Fruit fly (Drosophila melanogaster): ENCODE results near the gene CG18234.

Gene CG18234

DNA sequence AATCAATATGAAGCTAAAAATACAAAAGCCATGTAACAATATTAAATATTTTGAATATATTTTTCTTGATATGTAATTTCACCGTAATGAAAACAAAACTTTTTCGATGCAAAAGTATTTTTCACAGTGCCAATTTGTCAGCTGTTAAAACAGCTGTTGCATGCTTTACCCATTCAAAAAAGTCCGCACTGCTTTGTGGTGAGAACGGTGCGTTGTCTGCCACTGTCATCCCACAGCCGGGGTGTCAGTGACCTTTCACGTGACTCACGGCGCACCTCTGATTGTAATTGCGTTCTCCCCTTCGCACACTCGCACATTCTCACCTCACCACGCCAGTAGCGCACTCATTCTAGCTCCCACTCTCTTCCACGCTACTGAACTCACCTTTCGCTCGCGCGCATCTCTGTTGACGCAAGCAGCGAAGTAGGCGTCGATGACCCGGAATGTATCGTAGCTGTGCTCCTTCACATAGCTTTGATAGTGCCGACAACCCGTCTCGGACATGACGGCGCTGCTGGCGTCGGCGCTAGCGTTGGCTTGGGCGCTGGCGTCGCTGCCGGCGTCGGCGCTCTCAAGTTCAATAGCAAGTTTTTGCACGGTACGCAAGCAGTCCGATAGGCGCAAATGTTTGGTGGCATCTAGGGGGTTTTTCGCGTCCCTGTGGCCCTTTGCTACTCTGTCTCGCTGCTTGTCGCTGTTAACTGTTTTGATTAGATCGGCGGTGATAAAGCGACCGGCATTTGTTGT is 17.9 kb downstream of the CG18234 start (continued):
- no peak for TF ChIP-seq Vsx2 (GFP tag; optimal IDR thresholded peaks at IDR 0.05; ENCODE audit: partially characterized antibody)
- no peak for TF ChIP-seq usp (GFP tag; optimal IDR thresholded peaks at IDR 0.05)
- no peak for TF ChIP-seq pan (optimal IDR thresholded peaks at IDR 0.05)
- peak; percentile 53 for TF ChIP-seq woc (GFP tag; optimal IDR thresholded peaks at IDR 0.05)
- no peak for TF ChIP-seq CG32264 (GFP tag; optimal IDR thresholded peaks at IDR 0.05)
- TF ChIP-seq CrebA (GFP tag; optimal IDR thresholded peaks at IDR 0.05; ENCODE audit: borderline replicate concordance), result no peak
- no peak for TF ChIP-seq Hr78 (GFP tag; optimal IDR thresholded peaks at IDR 0.05)
- no peak for TF ChIP-seq dmrt93B (GFP tag; optimal IDR thresholded peaks at IDR 0.05)
- peak in 1 of 2 experiments; percentile 3 for TF ChIP-seq dl (GFP tag; optimal IDR thresholded peaks at IDR 0.05; ENCODE audit: insufficient read depth in 1 of 2, partially characterized antibody in 2 of 2)

DNA sequence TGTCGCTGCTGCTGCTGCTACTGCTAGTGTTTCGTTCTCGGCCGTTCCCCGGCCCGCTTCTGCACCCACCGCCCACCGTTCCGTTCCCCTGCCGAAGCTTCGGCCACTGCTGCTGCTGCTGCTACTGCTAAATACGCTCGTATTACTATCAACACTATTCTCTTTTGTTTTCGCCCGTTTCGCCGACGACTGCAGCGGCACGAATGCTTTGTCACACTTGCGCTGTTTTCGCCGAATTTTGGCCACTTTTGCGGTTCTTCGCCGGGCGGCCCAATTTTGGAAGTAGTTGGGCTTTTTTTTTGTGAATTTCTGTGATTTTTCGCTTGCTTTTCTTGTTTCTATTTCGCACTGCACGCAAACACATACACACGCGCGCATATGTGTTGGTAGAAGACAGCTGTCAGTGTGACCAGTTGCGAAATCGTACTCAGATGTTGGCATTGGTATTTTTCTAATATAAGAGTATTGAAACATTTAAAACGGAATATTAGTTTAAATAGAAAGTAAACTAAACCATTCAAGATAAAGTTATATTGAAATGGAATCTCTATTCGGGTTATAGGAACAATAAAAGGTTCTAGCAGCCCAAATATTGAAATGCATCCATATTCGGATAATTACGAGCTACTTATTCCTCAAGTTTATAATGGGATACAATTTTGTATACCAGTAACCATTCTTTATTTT is 18.7 kb downstream of the CG18234 start, which contains the start of gene not:
Gene not, minus strand, starts transcription at position 395 of the 687 bp plus-strand sequence.
- TF ChIP-seq fru (GFP tag; optimal IDR thresholded peaks at IDR 0.05), result peak; percentile 3
- TF ChIP-seq CG32264 (GFP tag; optimal IDR thresholded peaks at IDR 0.05), result no peak
- peak; percentile 10 for TF ChIP-seq Hnf4 (GFP tag; optimal IDR thresholded peaks at IDR 0.05)

DNA sequence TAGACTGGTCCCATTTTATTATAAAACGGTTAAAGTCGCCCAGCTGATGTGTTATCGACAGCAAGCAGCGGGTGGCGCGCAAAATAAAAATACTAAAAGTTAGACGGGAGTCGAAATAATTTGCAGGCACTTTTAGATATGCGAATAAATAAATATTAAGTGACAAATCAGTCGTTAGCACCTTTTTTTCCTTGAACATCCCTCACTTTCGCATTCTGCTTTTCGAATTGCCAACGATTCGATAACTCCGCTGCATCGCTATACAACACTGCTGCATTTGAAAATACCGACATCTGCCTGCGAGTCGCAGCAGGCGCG is 19.2 kb downstream of the CG18234 start, which contains the start of gene bora:
Gene bora, plus strand, starts transcription at position 271 of the 318 bp plus-strand sequence.
- TF ChIP-seq Jra (GFP tag; optimal IDR thresholded peaks at IDR 0.05) (no peak), brk (GFP tag; optimal IDR thresholded peaks at IDR 0.05) (no peak), dsf (GFP tag; optimal IDR thresholded peaks at IDR 0.05; ENCODE audit: borderline replicate concordance) (no peak), Vsx2 (GFP tag; optimal IDR thresholded peaks at IDR 0.05; ENCODE audit: partially characterized antibody) (no peak), N (GFP tag; optimal IDR thresholded peaks at IDR 0.05) (no peak), CG32264 (GFP tag; optimal IDR thresholded peaks at IDR 0.05) (no peak), CrebA (GFP tag; optimal IDR thresholded peaks at IDR 0.05; ENCODE audit: borderline replicate concordance) (no peak), sv (GFP tag; optimal IDR thresholded peaks at IDR 0.05) (no peak), psq (GFP tag; optimal IDR thresholded peaks at IDR 0.05) (no peak), fru (GFP tag; optimal IDR thresholded peaks at IDR 0.05) (no peak), GATAd (GFP tag; optimal IDR thresholded peaks at IDR 0.05) (no peak), pan (optimal IDR thresholded peaks at IDR 0.05) (no peak), foxo (GFP tag; optimal IDR thresholded peaks at IDR 0.05) (peak in 1 of 2 experiments; percentile 25), tai (GFP tag; optimal IDR thresholded peaks at IDR 0.05) (peak; percentile 40)

DNA sequence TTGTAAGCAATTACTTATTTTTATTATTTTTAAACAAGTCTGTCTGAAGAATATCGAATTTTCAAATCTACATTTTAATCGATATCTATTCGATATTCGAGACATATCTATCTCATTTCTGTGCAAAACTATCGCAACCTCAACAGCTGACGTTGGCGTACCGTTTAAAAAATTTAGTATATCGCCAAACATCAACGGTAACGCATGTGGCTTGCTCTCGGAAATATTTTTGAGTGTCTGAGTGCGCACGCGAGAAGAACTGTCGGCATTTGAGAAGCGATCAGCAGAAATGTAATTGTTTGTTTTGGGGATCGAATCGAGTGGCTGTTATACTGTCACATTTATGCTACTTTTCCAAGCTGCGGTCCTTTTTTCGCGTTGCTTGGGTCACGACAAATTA is 22.6 kb downstream of the CG18234 start, which contains the start of gene MYPT-75D:
Gene MYPT-75D, plus strand, starts transcription at position 174 of the 400 bp plus-strand sequence.
- no peak for TF ChIP-seq woc (GFP tag; optimal IDR thresholded peaks at IDR 0.05)
- no peak for TF ChIP-seq sage (GFP tag; optimal IDR thresholded peaks at IDR 0.05)
- no peak for TF ChIP-seq pan (optimal IDR thresholded peaks at IDR 0.05)
- peak; percentile 25 for TF ChIP-seq Sp1 (GFP tag; optimal IDR thresholded peaks at IDR 0.05)
- no peak for TF ChIP-seq br (GFP tag; optimal IDR thresholded peaks at IDR 0.05)
- TF ChIP-seq brk (GFP tag; optimal IDR thresholded peaks at IDR 0.05), result no peak
- TF ChIP-seq fru (GFP tag; optimal IDR thresholded peaks at IDR 0.05), result no peak
- TF ChIP-seq Rel (GFP tag; optimal IDR thresholded peaks at IDR 0.05), result no peak
- peak; percentile 22 for TF ChIP-seq Rel (tag; optimal IDR thresholded peaks at IDR 0.05)
- no peak for TF ChIP-seq sv (GFP tag; optimal IDR thresholded peaks at IDR 0.05)
- TF ChIP-seq CG32264 (GFP tag; optimal IDR thresholded peaks at IDR 0.05), result no peak
- no peak for TF ChIP-seq Vsx2 (GFP tag; optimal IDR thresholded peaks at IDR 0.05; ENCODE audit: partially characterized antibody)
- TF ChIP-seq HLH106 (tag; optimal IDR thresholded peaks at IDR 0.05), result no peak
- TF ChIP-seq Abd-B (GFP tag; optimal IDR thresholded peaks at IDR 0.05), result no peak
- TF ChIP-seq Hr78 (GFP tag; optimal IDR thresholded peaks at IDR 0.05), result no peak
- peak; percentile 16 for TF ChIP-seq tai (GFP tag; optimal IDR thresholded peaks at IDR 0.05)
- TF ChIP-seq GATAd (GFP tag; optimal IDR thresholded peaks at IDR 0.05), result no peak
- no peak for TF ChIP-seq lola (GFP tag; optimal IDR thresholded peaks at IDR 0.05)
- TF ChIP-seq dsf (GFP tag; optimal IDR thresholded peaks at IDR 0.05; ENCODE audit: borderline replicate concordance), result no peak
- no peak for TF ChIP-seq Mio (GFP tag; optimal IDR thresholded peaks at IDR 0.05)
- TF ChIP-seq usp (GFP tag; optimal IDR thresholded peaks at IDR 0.05), result no peak
- TF ChIP-seq jim (GFP tag; optimal IDR thresholded peaks at IDR 0.05), result peak; percentile 18
- peak; percentile 75 for TF ChIP-seq Hr83 (GFP tag; optimal IDR thresholded peaks at IDR 0.05; ENCODE audit: poor library complexity, severe bottlenecking)
- no peak for TF ChIP-seq CG9705 (GFP tag; optimal IDR thresholded peaks at IDR 0.05)
- no peak for TF ChIP-seq dmrt93B (GFP tag; optimal IDR thresholded peaks at IDR 0.05)
- no peak for TF ChIP-seq Dfd (GFP tag; optimal IDR thresholded peaks at IDR 0.05)
- no peak for TF ChIP-seq OdsH (GFP tag; optimal IDR thresholded peaks at IDR 0.05)
- no peak for TF ChIP-seq h (GFP tag; optimal IDR thresholded peaks at IDR 0.05)
- TF ChIP-seq ey (GFP tag; optimal IDR thresholded peaks at IDR 0.05), result no peak
- no peak for TF ChIP-seq CrebA (GFP tag; optimal IDR thresholded peaks at IDR 0.05; ENCODE audit: borderline replicate concordance)
- TF ChIP-seq Jra (GFP tag; optimal IDR thresholded peaks at IDR 0.05), result no peak
- peak in 1 of 2 experiments; percentile 21 for TF ChIP-seq foxo (GFP tag; optimal IDR thresholded peaks at IDR 0.05)
- TF ChIP-seq Hnf4 (GFP tag; optimal IDR thresholded peaks at IDR 0.05), result peak; percentile 65
- no peak for TF ChIP-seq Dif (GFP tag; optimal IDR thresholded peaks at IDR 0.05; ENCODE audit: partially characterized antibody)
- peak in 1 of 2 experiments; percentile 27 for TF ChIP-seq dl (GFP tag; optimal IDR thresholded peaks at IDR 0.05; ENCODE audit: insufficient read depth in 1 of 2, partially characterized antibody in 2 of 2)
- no peak for TF ChIP-seq Myc (optimal IDR thresholded peaks at IDR 0.05)
- TF ChIP-seq N (GFP tag; optimal IDR thresholded peaks at IDR 0.05), result no peak
